Fruit fly (Drosophila melanogaster): Measurements from ENCODE around the gene CG12105.
A peak's percentile ranks its signal among the peaks of the same experiment; 100 is the strongest.

Gene CG12105

DNA sequence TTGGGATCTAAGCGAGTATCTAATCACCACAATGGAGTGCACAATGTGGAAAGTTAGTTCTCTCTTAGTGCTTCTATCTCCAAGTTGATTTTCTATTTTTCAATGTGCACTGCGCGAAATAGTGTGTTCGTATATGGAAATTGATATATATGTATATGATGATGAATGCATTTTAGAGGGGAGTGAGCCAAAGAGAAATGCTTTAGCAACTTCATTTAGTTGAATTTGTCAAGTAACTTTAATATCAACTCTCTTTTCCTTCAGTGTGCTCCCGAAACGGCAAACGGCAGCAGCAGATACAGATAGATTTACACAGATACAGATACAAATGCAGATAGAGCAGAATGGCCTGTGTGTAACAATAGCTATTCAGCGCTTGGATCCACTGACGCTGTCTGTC is 31.6 kb downstream of the CG12105 start (continued):
- TF ChIP-seq CG33557 (GFP tag; optimal IDR thresholded peaks at IDR 0.05): no peak
- peak; percentile 36; the same call in 2 of the 3 replicates for TF ChIP-seq B-H1 (GFP tag; IDR thresholded peaks at IDR 0.05)
- TF ChIP-seq inv (GFP tag; IDR thresholded peaks at IDR 0.05; ENCODE audit: partially characterized antibody): no peak
- no peak for TF ChIP-seq CG5245 (GFP tag; optimal IDR thresholded peaks at IDR 0.05)
- peak; percentile 93 for TF ChIP-seq sens (GFP tag)
- peak; percentile 50; the same call in 1 of the 3 replicates for TF ChIP-seq CG17361 (GFP tag; IDR thresholded peaks at IDR 0.05)
- TF ChIP-seq CG15479 (GFP tag; optimal IDR thresholded peaks at IDR 0.05): no peak
- TF ChIP-seq CG14667 (GFP tag; IDR thresholded peaks at IDR 0.05): peak; percentile 46; the same call in 1 of the 2 replicates
- TF ChIP-seq CG4707 (GFP tag; optimal IDR thresholded peaks at IDR 0.05): peak; percentile 52
- TF ChIP-seq CG6254 (GFP tag; optimal IDR thresholded peaks at IDR 0.05): peak; percentile 30
- TF ChIP-seq hkb (optimal IDR thresholded peaks at IDR 0.05): no peak
- TF ChIP-seq hkb (GFP tag; IDR thresholded peaks at IDR 0.05): no peak
- TF ChIP-seq tx (GFP tag; optimal IDR thresholded peaks at IDR 0.05): peak; percentile 41
- peak; percentile 34; the same call in 1 of the 2 replicates for TF ChIP-seq E2f1 (GFP tag; IDR thresholded peaks at IDR 0.05)
- no peak for TF ChIP-seq CG6813 (GFP tag; optimal IDR thresholded peaks at IDR 0.05)
- TF ChIP-seq sens-2 (GFP tag; IDR thresholded peaks at IDR 0.05): peak; percentile 53; the same call in 1 of the 2 replicates
- peak; percentile 62 for TF ChIP-seq CG8388 (GFP tag; optimal IDR thresholded peaks at IDR 0.05)
- TF ChIP-seq cwo (GFP tag; optimal IDR thresholded peaks at IDR 0.05): peak; percentile 24
- peak; percentile 57; the same call in 1 of the 2 replicates for TF ChIP-seq ttk (GFP tag; IDR thresholded peaks at IDR 0.05)
- TF ChIP-seq zen (tag; optimal IDR thresholded peaks at IDR 0.05): no peak
- peak; percentile 46 for TF ChIP-seq gsb-n (tag; optimal IDR thresholded peaks at IDR 0.05)
- peak; percentile 64; the same call in 2 of the 3 replicates for TF ChIP-seq CG14050 (GFP tag; IDR thresholded peaks at IDR 0.05)
- peak; percentile 69 for TF ChIP-seq bab2 (GFP tag; optimal IDR thresholded peaks at IDR 0.05)
- TF ChIP-seq salm (tag; optimal IDR thresholded peaks at IDR 0.05): peak; percentile 6
- no peak for TF ChIP-seq TFAM (GFP tag; optimal IDR thresholded peaks at IDR 0.05)
- peak; percentile 61 for TF ChIP-seq CG9609 (GFP tag; optimal IDR thresholded peaks at IDR 0.05)
- no peak for TF ChIP-seq kah (GFP tag; optimal IDR thresholded peaks at IDR 0.05)
- TF ChIP-seq D19A (tag; optimal IDR thresholded peaks at IDR 0.05): no peak
- TF ChIP-seq cato (GFP tag; optimal IDR thresholded peaks at IDR 0.05; ENCODE audit: borderline replicate concordance): peak; percentile 51
- TF ChIP-seq tgo (GFP tag; IDR thresholded peaks at IDR 0.05): peak; percentile 64
- TF ChIP-seq Blimp-1 (GFP tag; optimal IDR thresholded peaks at IDR 0.05): peak; percentile 4
- no peak for TF ChIP-seq D (optimal IDR thresholded peaks at IDR 0.05)
- no peak for TF ChIP-seq D (GFP tag; optimal IDR thresholded peaks at IDR 0.05)
- TF ChIP-seq Dip3 (GFP tag; optimal IDR thresholded peaks at IDR 0.05): peak; percentile 25
- peak; percentile 26 for TF ChIP-seq trh (GFP tag; optimal IDR thresholded peaks at IDR 0.05)
- peak; percentile 7 for TF ChIP-seq Hmr (GFP tag; optimal IDR thresholded peaks at IDR 0.05)
- peak; percentile 60 for TF ChIP-seq CoRest (tag; optimal IDR thresholded peaks at IDR 0.05)
- peak; percentile 65; the same call in 2 of the 3 replicates for TF ChIP-seq CG34422 (GFP tag; IDR thresholded peaks at IDR 0.05)
- no peak for TF ChIP-seq chm (GFP tag; IDR thresholded peaks at IDR 0.05)
- peak; percentile 72 for TF ChIP-seq CG7839 (tag; optimal IDR thresholded peaks at IDR 0.05)
- 0 out of 3 replicates have a peak, but pooled peaks have one; percentile 13 for TF ChIP-seq Aef1 (GFP tag; IDR thresholded peaks at IDR 0.05)
- TF ChIP-seq Hand (GFP tag; optimal IDR thresholded peaks at IDR 0.05): no peak
- TF ChIP-seq CG9437 (GFP tag; optimal IDR thresholded peaks at IDR 0.05): peak; percentile 30
- peak; percentile 58 for TF ChIP-seq CG2678 (tag; optimal IDR thresholded peaks at IDR 0.05)
- TF ChIP-seq Rfx (GFP tag; IDR thresholded peaks at IDR 0.05): peak; percentile 66
- peak; percentile 55 for TF ChIP-seq lilli (GFP tag; optimal IDR thresholded peaks at IDR 0.05)
- peak; percentile 11 for TF ChIP-seq Usf (GFP tag; optimal IDR thresholded peaks at IDR 0.05)
- TF ChIP-seq bcd (GFP tag; optimal IDR thresholded peaks at IDR 0.05): peak; percentile 58
- TF ChIP-seq ap (GFP tag; IDR thresholded peaks at IDR 0.05): peak; percentile 59
- TF ChIP-seq pnt (GFP tag; optimal IDR thresholded peaks at IDR 0.05): peak; percentile 29
- TF ChIP-seq zfh1 (GFP tag; IDR thresholded peaks at IDR 0.05): peak; percentile 82; the same call in 2 of the 3 replicates
